Worm (Caenorhabditis elegans) whole organism, L2 larva: Measurements from ENCODE around the gene ant-1.3.

ENCODE experiments used
- aly-2 ChIP-seq: fragments of 150-350 bp; optimal IDR thresholded peaks from 2 replicates; lab custom pipeline; 2014; ENCODE audit warnings: missing biosample characterization, missing genetic modification characterization
- blmp-1 ChIP-seq: sonication (generic microtip); optimal IDR thresholded peaks from 2 replicates; lab custom pipeline; 2017; ENCODE audit warnings: missing genetic modification characterization, mild to moderate bottlenecking, missing compliant biosample characterization, antibody characterized with exemption, moderate library complexity; ENCODE audit not compliant: insufficient read depth
- ceh-16 ChIP-seq: fragments of 150-350 bp; optimal IDR thresholded peaks from 2 replicates; lab custom pipeline; 2014; ENCODE audit warnings: missing biosample characterization, missing genetic modification characterization
- elt-1 ChIP-seq: fragments of 150-350 bp; optimal IDR thresholded peaks from 2 replicates; lab custom pipeline; 2014; ENCODE audit warnings: missing biosample characterization, missing genetic modification characterization
- fos-1 ChIP-seq: fragments of 150-350 bp; optimal IDR thresholded peaks from 2 replicates; lab custom pipeline; 2014; ENCODE audit warnings: missing biosample characterization, missing genetic modification characterization
- lin-11 ChIP-seq: fragments of 150-350 bp; sonication (generic microtip); optimal IDR thresholded peaks from 2 replicates; lab custom pipeline; 2014; ENCODE audit warnings: missing biosample characterization, missing genetic modification characterization, inconsistent platforms, mixed read lengths
- lsy-2 ChIP-seq, 2 experiments: fragments of 150-350 bp in 1 of 2; sonication (generic microtip) in 1 of 2; optimal IDR thresholded peaks; 2 replicates each; lab custom pipeline; 2014 to 2017; ENCODE audit warnings: missing biosample characterization in 2 of 2, missing genetic modification characterization in 2 of 2
- nhr-11 ChIP-seq: fragments of 150-350 bp; optimal IDR thresholded peaks from 2 replicates; lab custom pipeline; 2014; ENCODE audit warnings: missing biosample characterization, missing genetic modification characterization
- skn-1 ChIP-seq: sonication (generic microtip); optimal IDR thresholded peaks from 2 replicates; lab custom pipeline; 2017; ENCODE audit warnings: missing biosample characterization, missing genetic modification characterization
- sma-9 ChIP-seq, 2 experiments: fragments of 150-350 bp in 1 of 2; sonication (generic microtip) in 1 of 2; optimal IDR thresholded peaks; 2 replicates each; lab custom pipeline; 2014 to 2016; ENCODE audit warnings: missing genetic modification characterization in 2 of 2, mild to moderate bottlenecking in 1 of 2, missing biosample characterization in 1 of 2, missing compliant biosample characterization in 1 of 2, missing genetic modification reagents in 1 of 2, moderate library complexity in 1 of 2
- unc-62 ChIP-seq: fragments of 150-350 bp; optimal IDR thresholded peaks from 2 replicates; lab custom pipeline; 2014; ENCODE audit warnings: missing biosample characterization, missing genetic modification reagents, missing genetic modification characterization

ce11 chrIV:9746762-9747161 is 37.7 kb upstream of the ant-1.3 start, which contains the start of gene C28D4.5:
- TF ChIP-seq unc-62 (GFP tag; lab: Kevin White, UChicago) (no peak), elt-1 (tag; lab: Kevin White, UChicago) (no peak), ceh-16 (tag; lab: Kevin White, UChicago) (no peak), aly-2 (tag; lab: Kevin White, UChicago) (no peak), sma-9 (GFP tag; optimal IDR thresholded peaks at IDR 0.05; lab: Kevin White, UChicago) (no peak), sma-9 (tag; optimal IDR thresholded peaks at IDR 0.05; lab: Kevin White, UChicago) (no peak), lin-11 (no peak), skn-1 (tag; lab: Kevin White, UChicago) (no peak), nhr-11 (no peak), fos-1 (no peak), lsy-2 (tag; optimal IDR thresholded peaks at IDR 0.05; lab: Kevin White, UChicago) (no peak), blmp-1 (tag; lab: Kevin White, UChicago) (no peak)
